Worm (Caenorhabditis elegans): Measurements from ENCODE around the gene arx-6.

- no peak for TF ChIP-seq him-1 (tag; optimal IDR thresholded peaks at IDR 0.05)
- no peak for TF ChIP-seq W03F9.2 (tag; optimal IDR thresholded peaks at IDR 0.05)
- no peak for TF ChIP-seq dao-5 (tag; optimal IDR thresholded peaks at IDR 0.05)
Observed at ce11 chrIII:4868643-4869042, 9.8 kb upstream of the arx-6 start, which contains the start of the genes msd-4 and C35D10.3.

Data from whole organism, L4/young adult.